Worm (Caenorhabditis elegans) whole organism, L3 larva: ENCODE data around the gene ostf-4.

Experiments
- ceh-16 ChIP-seq: sonication (generic microtip); optimal IDR thresholded peaks from 2 replicates; lab custom pipeline; 2017; ENCODE audit warnings: missing biosample characterization, missing genetic modification characterization
- ceh-82 ChIP-seq: fragments of 150-350 bp; optimal IDR thresholded peaks from 2 replicates; lab custom pipeline; 2014; ENCODE audit warnings: missing biosample characterization, missing genetic modification characterization
- egl-27 ChIP-seq: sonication (generic microtip); optimal IDR thresholded peaks from 4 replicates; lab custom pipeline; 2017; ENCODE audit warnings: missing biosample characterization, missing genetic modification reagents, missing genetic modification characterization
- elt-2 ChIP-seq: sonication (generic microtip); optimal IDR thresholded peaks from 2 replicates; lab custom pipeline; 2016; ENCODE audit warnings: missing genetic modification reagents, mild to moderate bottlenecking, missing genetic modification characterization, missing compliant biosample characterization
- fkh-10 ChIP-seq: sonication (generic microtip); optimal IDR thresholded peaks from 2 replicates; lab custom pipeline; 2017; ENCODE audit warnings: missing biosample characterization, missing genetic modification reagents, missing genetic modification characterization
- fkh-2 ChIP-seq: fragments of 150-350 bp; optimal IDR thresholded peaks from 2 replicates; lab custom pipeline; 2014; ENCODE audit warnings: missing biosample characterization, missing genetic modification reagents, missing genetic modification characterization
- fos-1 ChIP-seq: fragments of 150-350 bp; optimal IDR thresholded peaks from 2 replicates; lab custom pipeline; 2014; ENCODE audit warnings: missing biosample characterization, missing genetic modification characterization
- jun-1 ChIP-seq: fragments of 150-350 bp; optimal IDR thresholded peaks from 2 replicates; lab custom pipeline; 2014; ENCODE audit warnings: missing biosample characterization, missing genetic modification reagents, missing genetic modification characterization
- nhr-12 ChIP-seq: fragments of 150-350 bp; optimal IDR thresholded peaks from 2 replicates; lab custom pipeline; 2014; ENCODE audit warnings: missing biosample characterization, missing genetic modification characterization
- nhr-23 ChIP-seq: fragments of 150-350 bp; optimal IDR thresholded peaks from 2 replicates; lab custom pipeline; 2014; ENCODE audit warnings: missing biosample characterization, missing genetic modification reagents, missing genetic modification characterization
- nhr-237 ChIP-seq: fragments of 150-350 bp; optimal IDR thresholded peaks from 2 replicates; lab custom pipeline; 2014; ENCODE audit warnings: missing biosample characterization, missing genetic modification characterization
- tbx-2 ChIP-seq: sonication (generic microtip); optimal IDR thresholded peaks from 2 replicates; lab custom pipeline; 2016; ENCODE audit warnings: mild to moderate bottlenecking, missing genetic modification characterization, missing compliant biosample characterization
- ztf-11 ChIP-seq: fragments of 150-350 bp; optimal IDR thresholded peaks from 2 replicates; lab custom pipeline; 2014; ENCODE audit warnings: missing biosample characterization, missing genetic modification characterization

- no peak for TF ChIP-seq nhr-12
- TF ChIP-seq jun-1 (tag; lab: Kevin White, UChicago), result no peak
- TF ChIP-seq nhr-237 (tag; lab: Kevin White, UChicago), result no peak
- TF ChIP-seq ceh-82 (tag; lab: Kevin White, UChicago), result no peak
- no peak for TF ChIP-seq elt-2
- no peak for TF ChIP-seq ceh-16
- TF ChIP-seq egl-27, result no peak
- TF ChIP-seq nhr-23, result no peak
- no peak for TF ChIP-seq tbx-2
- TF ChIP-seq fkh-10, result no peak
- TF ChIP-seq ztf-11 (tag; lab: Kevin White, UChicago), result no peak
- TF ChIP-seq fkh-2, result no peak
- TF ChIP-seq fos-1 (tag; lab: Kevin White, UChicago), result no peak
These were observed 21.6 kb upstream of the ostf-4 start for ce11 chrIII:10339949-10340348.
